Worm (Caenorhabditis elegans): ENCODE data around the gene lron-1.

The lron-1 gene

ce11 chrX:14607770-14608169 lies 35.3 kb downstream of the lron-1 start:
- TF ChIP-seq unc-62 (GFP tag; optimal IDR thresholded peaks at IDR 0.05) (no peak), crh-2 (tag; optimal IDR thresholded peaks at IDR 0.05) (no peak), aly-2 (tag; optimal IDR thresholded peaks at IDR 0.05) (no peak), ZK546.5 (tag; optimal IDR thresholded peaks at IDR 0.05) (no peak), snpc-4 (tag; optimal IDR thresholded peaks at IDR 0.05) (no peak), ceh-16 (tag; optimal IDR thresholded peaks at IDR 0.05) (no peak), Y55F3AM.14 (GFP tag; optimal IDR thresholded peaks at IDR 0.05) (no peak)

ce11 chrX:14610093-14610763 lies 37.7 kb downstream of the lron-1 start:
- TF ChIP-seq nhr-11 (tag; optimal IDR thresholded peaks at IDR 0.05) (no peak), nhr-6 (tag; optimal IDR thresholded peaks at IDR 0.05) (peak; percentile 16), C34F6.9 (tag; optimal IDR thresholded peaks at IDR 0.05) (no peak), nhr-237 (tag; optimal IDR thresholded peaks at IDR 0.05) (no peak), dmd-4 (tag; optimal IDR thresholded peaks at IDR 0.05) (no peak), blmp-1 (tag; optimal IDR thresholded peaks at IDR 0.05; ENCODE audit: insufficient read depth) (peak; percentile 24), lsy-2 (tag; optimal IDR thresholded peaks at IDR 0.05) (peak in 1 of 2 experiments; percentile 12), mab-5 (tag; optimal IDR thresholded peaks at IDR 0.05) (no peak), elt-1 (tag; optimal IDR thresholded peaks at IDR 0.05) (no peak), aly-2 (tag; optimal IDR thresholded peaks at IDR 0.05) (no peak), F13H6.1 (tag; optimal IDR thresholded peaks at IDR 0.05) (no peak), nhr-21 (tag; optimal IDR thresholded peaks at IDR 0.05) (peak; percentile 26), crh-2 (tag; optimal IDR thresholded peaks at IDR 0.05) (no peak), nhr-129 (tag; optimal IDR thresholded peaks at IDR 0.05) (peak; percentile 74), lin-39 (tag; optimal IDR thresholded peaks at IDR 0.05) (no peak), mdl-1 (tag; optimal IDR thresholded peaks at IDR 0.05) (peak; percentile 44 to 83), fos-1 (tag; optimal IDR thresholded peaks at IDR 0.05) (peak; percentile 9), zag-1 (tag; optimal IDR thresholded peaks at IDR 0.05) (peak; percentile 20), ceh-16 (tag; optimal IDR thresholded peaks at IDR 0.05) (no peak), unc-62 (GFP tag; optimal IDR thresholded peaks at IDR 0.05) (no peak), lin-11 (tag; optimal IDR thresholded peaks at IDR 0.05) (peak; percentile 42), unc-55 (GFP tag; optimal IDR thresholded peaks at IDR 0.05) (peak; percentile 59), sma-3 (GFP tag; optimal IDR thresholded peaks at IDR 0.05) (peak; percentile 13), sma-9 (GFP tag; optimal IDR thresholded peaks at IDR 0.05) (peak; percentile 72), sma-9 (tag; optimal IDR thresholded peaks at IDR 0.05) (no peak), ZK546.5 (tag; optimal IDR thresholded peaks at IDR 0.05) (no peak)

ce11 chrX:14611074-14611473 lies 38.6 kb downstream of the lron-1 start, which contains the start of gene rbc-1:
Gene rbc-1 (plus strand): TSS chrX:14611374.
- no peak for TF ChIP-seq sma-3 (GFP tag; optimal IDR thresholded peaks at IDR 0.05)
- no peak for TF ChIP-seq lin-39 (tag; optimal IDR thresholded peaks at IDR 0.05)
- TF ChIP-seq elt-1 (tag; optimal IDR thresholded peaks at IDR 0.05), result no peak
- TF ChIP-seq nhr-21 (tag; optimal IDR thresholded peaks at IDR 0.05), result no peak
- no peak for TF ChIP-seq sma-9 (GFP tag; optimal IDR thresholded peaks at IDR 0.05)
- no peak for TF ChIP-seq sma-9 (tag; optimal IDR thresholded peaks at IDR 0.05)
- no peak for TF ChIP-seq nhr-25 (tag; optimal IDR thresholded peaks at IDR 0.05)
- no peak for TF ChIP-seq lin-13 (GFP tag; optimal IDR thresholded peaks at IDR 0.05)
- TF ChIP-seq sem-4 (tag; optimal IDR thresholded peaks at IDR 0.05), result no peak
- TF ChIP-seq egl-27 (tag; optimal IDR thresholded peaks at IDR 0.05), result no peak
- TF ChIP-seq ZK546.5 (tag; optimal IDR thresholded peaks at IDR 0.05), result no peak
- no peak for TF ChIP-seq R02D3.7 (tag; optimal IDR thresholded peaks at IDR 0.05)
- no peak for TF ChIP-seq unc-39 (tag; optimal IDR thresholded peaks at IDR 0.05)
- no peak for TF ChIP-seq lin-11 (tag; optimal IDR thresholded peaks at IDR 0.05)
- no peak for TF ChIP-seq ztf-4 (tag; optimal IDR thresholded peaks at IDR 0.05)
- no peak for TF ChIP-seq crh-2 (tag; optimal IDR thresholded peaks at IDR 0.05)
- TF ChIP-seq zag-1 (tag; optimal IDR thresholded peaks at IDR 0.05), result no peak

- TF ChIP-seq nhr-6 (tag; optimal IDR thresholded peaks at IDR 0.05) (no peak), nhr-237 (tag; optimal IDR thresholded peaks at IDR 0.05) (no peak), gmeb-1 (tag; optimal IDR thresholded peaks at IDR 0.05) (no peak), aly-2 (tag; optimal IDR thresholded peaks at IDR 0.05) (no peak), nhr-77 (tag; optimal IDR thresholded peaks at IDR 0.05) (no peak), ztf-4 (tag; optimal IDR thresholded peaks at IDR 0.05) (no peak), peb-1 (tag; optimal IDR thresholded peaks at IDR 0.05) (no peak), sem-4 (tag; optimal IDR thresholded peaks at IDR 0.05) (no peak), F13H6.1 (tag; optimal IDR thresholded peaks at IDR 0.05) (no peak), R02D3.7 (tag; optimal IDR thresholded peaks at IDR 0.05) (no peak), nhr-10 (tag; optimal IDR thresholded peaks at IDR 0.05) (no peak), nhr-25 (tag; optimal IDR thresholded peaks at IDR 0.05) (no peak), elt-3 (tag; optimal IDR thresholded peaks at IDR 0.05) (no peak), mbf-1 (tag; optimal IDR thresholded peaks at IDR 0.05) (no peak)
Measured at ce11 chrX:14621207-14621606, 48.7 kb downstream of the lron-1 start.

Measured in whole organism, L2 larva.